Fruit fly (Drosophila melanogaster): ENCODE results near the gene Src64B.

DNA sequence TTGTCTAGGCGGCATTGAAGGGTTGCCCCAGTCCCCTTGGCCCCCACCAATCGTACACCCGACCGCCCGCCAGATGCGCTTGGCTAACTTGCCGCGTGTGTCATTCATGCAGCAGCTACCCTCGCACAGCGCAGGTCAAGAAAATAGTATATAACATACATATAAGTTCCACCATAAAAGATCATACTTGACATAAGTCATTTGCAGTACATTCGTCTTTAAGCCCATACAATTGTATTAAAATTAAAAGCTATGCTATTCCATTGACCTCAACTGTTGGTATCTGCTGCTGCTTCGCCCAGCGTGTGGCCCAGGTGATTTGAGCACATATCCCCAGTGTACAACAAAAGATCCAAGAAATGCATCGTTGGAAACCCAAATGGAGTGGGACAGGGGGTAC, 14.7 kb downstream of the Src64B start:
- TF ChIP-seq Sox102F (GFP tag; optimal IDR thresholded peaks at IDR 0.05) (peak; percentile 29), Hr38 (GFP tag; optimal IDR thresholded peaks at IDR 0.05) (no peak), topi (GFP tag; optimal IDR thresholded peaks at IDR 0.05) (peak; percentile 72), CG6163 (GFP tag; IDR thresholded peaks at IDR 0.05) (peak; percentile 95), cyc (GFP tag; optimal IDR thresholded peaks at IDR 0.05) (peak; percentile 73), acj6 (GFP tag; optimal IDR thresholded peaks at IDR 0.05) (peak; percentile 83), svp (GFP tag) (peak; percentile 81), CG6854 (GFP tag; optimal IDR thresholded peaks at IDR 0.05) (no peak), Blimp-1 (GFP tag; optimal IDR thresholded peaks at IDR 0.05) (no peak)

All from whole organism, prepupa.